Worm (Caenorhabditis elegans): ENCODE data around the gene R07B7.10.

R07B7.10 gene

ce11 chrV:12065859-12066258 lies 17.2 kb upstream of the R07B7.10 start:
- TF ChIP-seq aly-1 (tag; optimal IDR thresholded peaks at IDR 0.05): no peak
- no peak for TF ChIP-seq ceh-36 (tag; optimal IDR thresholded peaks at IDR 0.05)
- no peak for TF ChIP-seq ceh-13 (GFP tag; optimal IDR thresholded peaks at IDR 0.05)
- TF ChIP-seq tbx-11 (GFP tag; IDR thresholded peaks at IDR 0.05): no peak
- no peak for TF ChIP-seq tra-4 (tag; optimal IDR thresholded peaks at IDR 0.05)
- TF ChIP-seq hnd-1 (tag; optimal IDR thresholded peaks at IDR 0.05): no peak
- no peak for TF ChIP-seq ama-1 (optimal IDR thresholded peaks at IDR 0.05)
- no peak for TF ChIP-seq B0310.2 (tag; optimal IDR thresholded peaks at IDR 0.05)
- no peak for TF ChIP-seq scrt-1 (GFP tag; IDR thresholded peaks at IDR 0.05)
- TF ChIP-seq flt-1 (GFP tag; IDR thresholded peaks at IDR 0.05): no peak
- no peak for TF ChIP-seq hmg-4 (GFP tag; optimal IDR thresholded peaks at IDR 0.05)
- no peak for TF ChIP-seq tbx-37 (GFP tag; conservative IDR thresholded peaks at IDR 0.05)
- no peak for TF ChIP-seq hmbx-1 (tag; optimal IDR thresholded peaks at IDR 0.05)
- TF ChIP-seq ets-7 (tag; optimal IDR thresholded peaks at IDR 0.05): no peak
- no peak for TF ChIP-seq F13C5.2 (tag; optimal IDR thresholded peaks at IDR 0.05)
- TF ChIP-seq sea-1 (GFP tag; conservative IDR thresholded peaks at IDR 0.05): no peak
- TF ChIP-seq pes-1 (GFP tag; IDR thresholded peaks at IDR 0.05): no peak

ce11 chrV:12068437-12068836 lies 14.6 kb upstream of the R07B7.10 start, which contains the start of gene kmo-2:
Gene kmo-2 (minus strand): TSS chrV:12068537.
- TF ChIP-seq hmbx-1 (tag; optimal IDR thresholded peaks at IDR 0.05) (no peak), F13C5.2 (tag; optimal IDR thresholded peaks at IDR 0.05) (no peak), ceh-13 (GFP tag; optimal IDR thresholded peaks at IDR 0.05) (no peak), B0310.2 (tag; optimal IDR thresholded peaks at IDR 0.05) (no peak), tbx-11 (GFP tag; IDR thresholded peaks at IDR 0.05) (no peak), scrt-1 (GFP tag; IDR thresholded peaks at IDR 0.05) (no peak), tbx-37 (GFP tag; conservative IDR thresholded peaks at IDR 0.05) (no peak), ets-7 (tag; optimal IDR thresholded peaks at IDR 0.05) (no peak)

ce11 chrV:12070419-12070818 lies 12.6 kb upstream of the R07B7.10 start, which contains the start of gene kmo-1:
Gene kmo-1 (minus strand): TSS chrV:12070519.
- TF ChIP-seq ama-1 (optimal IDR thresholded peaks at IDR 0.05) (no peak), sea-1 (GFP tag; conservative IDR thresholded peaks at IDR 0.05) (no peak), ceh-13 (GFP tag; optimal IDR thresholded peaks at IDR 0.05) (no peak), flt-1 (GFP tag; IDR thresholded peaks at IDR 0.05) (no peak), ets-7 (tag; optimal IDR thresholded peaks at IDR 0.05) (no peak)

- TF ChIP-seq hmg-4 (GFP tag; optimal IDR thresholded peaks at IDR 0.05): no peak
- TF ChIP-seq pes-1 (GFP tag; IDR thresholded peaks at IDR 0.05): no peak
- no peak for TF ChIP-seq ama-1 (optimal IDR thresholded peaks at IDR 0.05)
- no peak for TF ChIP-seq tra-4 (tag; optimal IDR thresholded peaks at IDR 0.05)
- no peak for TF ChIP-seq scrt-1 (GFP tag; IDR thresholded peaks at IDR 0.05)
- no peak for TF ChIP-seq tbx-11 (GFP tag; IDR thresholded peaks at IDR 0.05)
- TF ChIP-seq hnd-1 (tag; optimal IDR thresholded peaks at IDR 0.05): no peak
- TF ChIP-seq flt-1 (GFP tag; IDR thresholded peaks at IDR 0.05): no peak
- no peak for TF ChIP-seq sea-1 (GFP tag; conservative IDR thresholded peaks at IDR 0.05)
- TF ChIP-seq ceh-13 (GFP tag; optimal IDR thresholded peaks at IDR 0.05): no peak
- TF ChIP-seq F13C5.2 (tag; optimal IDR thresholded peaks at IDR 0.05): no peak
- no peak for TF ChIP-seq ets-7 (tag; optimal IDR thresholded peaks at IDR 0.05)
- no peak for TF ChIP-seq B0310.2 (tag; optimal IDR thresholded peaks at IDR 0.05)
- no peak for TF ChIP-seq ceh-36 (tag; optimal IDR thresholded peaks at IDR 0.05)
- no peak for TF ChIP-seq aly-1 (tag; optimal IDR thresholded peaks at IDR 0.05)
- no peak for TF ChIP-seq hmbx-1 (tag; optimal IDR thresholded peaks at IDR 0.05)
- no peak for TF ChIP-seq tbx-37 (GFP tag; conservative IDR thresholded peaks at IDR 0.05)
Measured at ce11 chrV:12071483-12071882, 11.5 kb upstream of the R07B7.10 start.

ce11 chrV:12074886-12075285 lies 8.1 kb upstream of the R07B7.10 start, which contains the start of gene R07B7.6:
Gene R07B7.6 (minus strand): TSS chrV:12074986.
- TF ChIP-seq ceh-36 (tag; optimal IDR thresholded peaks at IDR 0.05) (no peak), hmbx-1 (tag; optimal IDR thresholded peaks at IDR 0.05) (no peak), F13C5.2 (tag; optimal IDR thresholded peaks at IDR 0.05) (no peak), sea-1 (GFP tag; conservative IDR thresholded peaks at IDR 0.05) (no peak), B0310.2 (tag; optimal IDR thresholded peaks at IDR 0.05) (no peak), hnd-1 (tag; optimal IDR thresholded peaks at IDR 0.05) (no peak), flt-1 (GFP tag; IDR thresholded peaks at IDR 0.05) (no peak), hmg-4 (GFP tag; optimal IDR thresholded peaks at IDR 0.05) (no peak), tbx-37 (GFP tag; conservative IDR thresholded peaks at IDR 0.05) (no peak), aly-1 (tag; optimal IDR thresholded peaks at IDR 0.05) (no peak), ceh-13 (GFP tag; optimal IDR thresholded peaks at IDR 0.05) (no peak), tra-4 (tag; optimal IDR thresholded peaks at IDR 0.05) (no peak), pes-1 (GFP tag; IDR thresholded peaks at IDR 0.05) (no peak), ama-1 (optimal IDR thresholded peaks at IDR 0.05) (no peak), scrt-1 (GFP tag; IDR thresholded peaks at IDR 0.05) (no peak), tbx-11 (GFP tag; IDR thresholded peaks at IDR 0.05) (no peak), ets-7 (tag; optimal IDR thresholded peaks at IDR 0.05) (no peak)

- no peak for TF ChIP-seq ceh-36 (tag; optimal IDR thresholded peaks at IDR 0.05)
- TF ChIP-seq flt-1 (GFP tag; IDR thresholded peaks at IDR 0.05): no peak
- no peak for TF ChIP-seq hnd-1 (tag; optimal IDR thresholded peaks at IDR 0.05)
- no peak for TF ChIP-seq hmbx-1 (tag; optimal IDR thresholded peaks at IDR 0.05)
- no peak for TF ChIP-seq ets-7 (tag; optimal IDR thresholded peaks at IDR 0.05)
- no peak for TF ChIP-seq scrt-1 (GFP tag; IDR thresholded peaks at IDR 0.05)
- no peak for TF ChIP-seq sea-1 (GFP tag; conservative IDR thresholded peaks at IDR 0.05)
- no peak for TF ChIP-seq B0310.2 (tag; optimal IDR thresholded peaks at IDR 0.05)
- no peak for TF ChIP-seq pes-1 (GFP tag; IDR thresholded peaks at IDR 0.05)
- TF ChIP-seq hmg-4 (GFP tag; optimal IDR thresholded peaks at IDR 0.05): no peak
- no peak for TF ChIP-seq F13C5.2 (tag; optimal IDR thresholded peaks at IDR 0.05)
- no peak for TF ChIP-seq aly-1 (tag; optimal IDR thresholded peaks at IDR 0.05)
- no peak for TF ChIP-seq ceh-13 (GFP tag; optimal IDR thresholded peaks at IDR 0.05)
- TF ChIP-seq tra-4 (tag; optimal IDR thresholded peaks at IDR 0.05): no peak
- no peak for TF ChIP-seq tbx-11 (GFP tag; IDR thresholded peaks at IDR 0.05)
- TF ChIP-seq tbx-37 (GFP tag; conservative IDR thresholded peaks at IDR 0.05): no peak
Measured at ce11 chrV:12075983-12076382, 7.0 kb upstream of the R07B7.10 start.

ce11 chrV:12080274-12080673 lies 2.7 kb upstream of the R07B7.10 start, which contains the start of gene R07B7.9:
Gene R07B7.9 (minus strand): TSS chrV:12080374.
- no peak for TF ChIP-seq hnd-1 (tag; optimal IDR thresholded peaks at IDR 0.05)
- no peak for TF ChIP-seq ceh-13 (GFP tag; optimal IDR thresholded peaks at IDR 0.05)
- TF ChIP-seq scrt-1 (GFP tag; IDR thresholded peaks at IDR 0.05): no peak
- TF ChIP-seq hmg-4 (GFP tag; optimal IDR thresholded peaks at IDR 0.05): no peak
- no peak for TF ChIP-seq tra-4 (tag; optimal IDR thresholded peaks at IDR 0.05)
- TF ChIP-seq ceh-36 (tag; optimal IDR thresholded peaks at IDR 0.05): no peak
- TF ChIP-seq hmbx-1 (tag; optimal IDR thresholded peaks at IDR 0.05): no peak
- TF ChIP-seq F13C5.2 (tag; optimal IDR thresholded peaks at IDR 0.05): no peak
- TF ChIP-seq ets-7 (tag; optimal IDR thresholded peaks at IDR 0.05): no peak
- no peak for TF ChIP-seq aly-1 (tag; optimal IDR thresholded peaks at IDR 0.05)
- TF ChIP-seq tbx-11 (GFP tag; IDR thresholded peaks at IDR 0.05): no peak
- no peak for TF ChIP-seq pes-1 (GFP tag; IDR thresholded peaks at IDR 0.05)
